Worm (Caenorhabditis elegans) whole organism, L4 larva: ENCODE results near the gene C23G10.7.
A peak's percentile ranks its signal among the peaks of the same experiment; 100 is the strongest.

Experiments used
- D1046.2 ChIP-seq: fragments of 200-800 bp; sonication (Bioruptor generic); IDR thresholded peaks from 2 replicates; pipeline ENCODE4 v1.3.6; 2022; ENCODE audit warnings: missing genetic modification characterization, missing compliant biosample characterization
- F10B5.3 ChIP-seq: sonication (generic microtip); optimal IDR thresholded peaks from 2 replicates; lab custom pipeline; 2016; ENCODE audit warnings: mild to moderate bottlenecking, missing genetic modification characterization, missing compliant biosample characterization
- F49E8.2 ChIP-seq: sonication (generic microtip); optimal IDR thresholded peaks from 2 replicates; lab custom pipeline; 2016; ENCODE audit warnings: missing compliant biosample characterization, mild to moderate bottlenecking, missing genetic modification characterization, borderline replicate concordance
- T20F7.1 ChIP-seq: fragments of 200-800 bp; sonication (Bioruptor generic); optimal IDR thresholded peaks from 2 replicates; lab custom pipeline; 2018; ENCODE audit warnings: mild to moderate bottlenecking, missing genetic modification characterization, missing compliant biosample characterization
- T26A8.4 ChIP-seq: fragments of 200-800 bp; sonication (Bioruptor generic); IDR thresholded peaks from 2 replicates; pipeline ENCODE4 v1.3.6; 2022; ENCODE audit warnings: missing genetic modification characterization, missing compliant biosample characterization
- Y105C5A.15 ChIP-seq: fragments of 200-800 bp; sonication (Bioruptor generic); IDR thresholded peaks from 2 replicates; pipeline ENCODE4 v1.3.6; 2022; ENCODE audit warnings: missing genetic modification characterization, missing compliant biosample characterization
- Y5F2A.4 ChIP-seq: fragments of 200-800 bp; sonication (Bioruptor generic); optimal IDR thresholded peaks from 2 replicates; lab custom pipeline; 2018; ENCODE audit warnings: mild to moderate bottlenecking, missing genetic modification characterization, missing compliant biosample characterization
- Y75B8A.6 ChIP-seq: fragments of 200-800 bp; sonication (Bioruptor generic); IDR thresholded peaks from 2 replicates; pipeline ENCODE4 v1.3.6; 2022; ENCODE audit warnings: missing genetic modification reagents, missing genetic modification characterization, missing compliant biosample characterization
- ZK337.2 ChIP-seq: fragments of 200-800 bp; sonication (Bioruptor generic); IDR thresholded peaks from 2 replicates; pipeline ENCODE4 v1.3.6; 2022; ENCODE audit warnings: missing genetic modification reagents, missing genetic modification characterization, missing compliant biosample characterization
- ZK546.5 ChIP-seq, 2 experiments: sonication (generic microtip); optimal IDR thresholded peaks; 2 replicates each; lab custom pipeline; 2017; ENCODE audit warnings: missing biosample characterization in 2 of 2, missing genetic modification characterization in 2 of 2
- aly-2 ChIP-seq: sonication (generic microtip); optimal IDR thresholded peaks from 2 replicates; lab custom pipeline; 2018; ENCODE audit warnings: missing biosample characterization, missing genetic modification characterization
- attf-4 ChIP-seq: sonication (generic microtip); optimal IDR thresholded peaks from 3 replicates; lab custom pipeline; 2017; ENCODE audit warnings: missing biosample characterization, missing genetic modification characterization
- ceh-20 ChIP-seq: fragments of 200-800 bp; sonication (Bioruptor generic); IDR thresholded peaks from 2 replicates; pipeline ENCODE4 v1.3.6; 2022; ENCODE audit warnings: missing genetic modification reagents, missing genetic modification characterization, missing compliant biosample characterization
- ceh-44 ChIP-seq: fragments of 200-800 bp; sonication (Bioruptor generic); IDR thresholded peaks from 2 replicates; pipeline ENCODE4 v1.3.6; 2022; ENCODE audit warnings: missing genetic modification reagents, missing genetic modification characterization, missing compliant biosample characterization
- ceh-62 ChIP-seq: sonication (generic microtip); optimal IDR thresholded peaks from 2 replicates; lab custom pipeline; 2017; ENCODE audit warnings: missing biosample characterization, missing genetic modification characterization
- ceh-82 ChIP-seq: sonication (generic microtip); optimal IDR thresholded peaks from 2 replicates; lab custom pipeline; 2017; ENCODE audit warnings: missing biosample characterization, missing genetic modification characterization
- ces-1 ChIP-seq: fragments of 150-350 bp; sonication (generic microtip); optimal IDR thresholded peaks from 4 replicates; lab custom pipeline; 2014; ENCODE audit warnings: missing biosample characterization, missing genetic modification reagents, missing genetic modification characterization
- daf-16 ChIP-seq, 3 experiments: sonication (generic microtip); optimal IDR thresholded peaks; 2 replicates each; lab custom pipeline; 2016 to 2017; ENCODE audit warnings: missing genetic modification characterization in 3 of 3, missing genetic modification reagents in 3 of 3, mild to moderate bottlenecking in 2 of 3, missing compliant biosample characterization in 2 of 3, missing biosample characterization in 1 of 3, moderate library complexity in 1 of 3
- dmd-6 ChIP-seq: fragments of 200-800 bp; sonication (Bioruptor generic); IDR thresholded peaks from 2 replicates; pipeline ENCODE4 v1.3.6; 2022; ENCODE audit warnings: missing genetic modification reagents, missing genetic modification characterization, missing compliant biosample characterization
- dmd-8 ChIP-seq: fragments of 200-800 bp; sonication (Bioruptor generic); IDR thresholded peaks from 2 replicates; pipeline ENCODE4 v1.3.6; 2022; ENCODE audit warnings: missing genetic modification characterization, missing compliant biosample characterization
- dmd-9 ChIP-seq: fragments of 200-800 bp; sonication (Bioruptor generic); IDR thresholded peaks from 2 replicates; pipeline ENCODE4 v1.3.6; 2022; ENCODE audit warnings: missing genetic modification reagents, missing genetic modification characterization, missing compliant biosample characterization
- dpl-1 ChIP-seq: fragments of 150-350 bp; optimal IDR thresholded peaks from 2 replicates; lab custom pipeline; 2014; ENCODE audit warnings: missing biosample characterization, missing genetic modification reagents, missing genetic modification characterization
- duxl-1 ChIP-seq: sonication (generic microtip); optimal IDR thresholded peaks from 2 replicates; lab custom pipeline; 2016; ENCODE audit warnings: mild to moderate bottlenecking, missing genetic modification characterization, moderate library complexity, missing compliant biosample characterization; ENCODE audit not compliant: poor library complexity
- egl-27 ChIP-seq: sonication (generic microtip); optimal IDR thresholded peaks from 3 replicates; lab custom pipeline; 2017; ENCODE audit warnings: missing biosample characterization, missing genetic modification reagents, missing genetic modification characterization
- egl-43 ChIP-seq: fragments of 200-800 bp; sonication (Bioruptor generic); IDR thresholded peaks from 2 replicates; pipeline ENCODE4 v1.3.6; 2022; ENCODE audit warnings: missing genetic modification reagents, missing genetic modification characterization, missing compliant biosample characterization
- fkh-10 ChIP-seq: fragments of 150-350 bp; optimal IDR thresholded peaks from 2 replicates; lab custom pipeline; 2014; ENCODE audit warnings: missing biosample characterization, missing genetic modification reagents, missing genetic modification characterization
- gei-8 ChIP-seq: fragments of 200-800 bp; sonication (Bioruptor generic); optimal IDR thresholded peaks from 2 replicates; lab custom pipeline; 2018; ENCODE audit warnings: mild to moderate bottlenecking, missing genetic modification characterization, missing compliant biosample characterization
- hlh-11 ChIP-seq: fragments of 200-800 bp; sonication (Bioruptor generic); optimal IDR thresholded peaks from 2 replicates; lab custom pipeline; 2018; ENCODE audit warnings: mild to moderate bottlenecking, missing genetic modification characterization, missing compliant biosample characterization
- hmg-1.1 ChIP-seq: fragments of 200-800 bp; sonication (Bioruptor generic); IDR thresholded peaks from 2 replicates; pipeline ENCODE4 v1.3.6; 2022; ENCODE audit warnings: missing genetic modification reagents, missing genetic modification characterization, missing compliant biosample characterization
- lim-7 ChIP-seq: fragments of 200-800 bp; sonication (Bioruptor generic); IDR thresholded peaks from 2 replicates; pipeline ENCODE4 v1.3.6; 2022; ENCODE audit warnings: missing genetic modification characterization, missing compliant biosample characterization
- lin-1 ChIP-seq: fragments of 200-800 bp; sonication (Bioruptor generic); IDR thresholded peaks from 2 replicates; pipeline ENCODE4 v1.3.6; 2022; ENCODE audit warnings: missing genetic modification reagents, missing genetic modification characterization, missing compliant biosample characterization
- lin-38 ChIP-seq: fragments of 200-800 bp; sonication (Bioruptor generic); IDR thresholded peaks from 2 replicates; pipeline ENCODE4 v1.3.6; 2022; ENCODE audit warnings: missing genetic modification reagents, missing genetic modification characterization, missing compliant biosample characterization
- lir-3 ChIP-seq: sonication (generic microtip); optimal IDR thresholded peaks from 2 replicates; lab custom pipeline; 2016; ENCODE audit warnings: mild to moderate bottlenecking, missing genetic modification characterization, missing compliant biosample characterization
- madf-5 ChIP-seq, 2 experiments: fragments of 200-800 bp; sonication (Bioruptor generic); IDR thresholded peaks; 2 replicates each; pipeline ENCODE4 v1.3.6; 2022; ENCODE audit warnings: missing compliant biosample characterization in 2 of 2, missing genetic modification characterization in 2 of 2
- mdl-1 ChIP-seq, 2 experiments: fragments of 150-350 bp in 1 of 2; sonication (generic microtip) in 1 of 2; optimal IDR thresholded peaks; 2 replicates each; lab custom pipeline; 2014 to 2017; ENCODE audit warnings: missing biosample characterization in 2 of 2, missing genetic modification characterization in 2 of 2
- mxl-3 ChIP-seq: fragments of 200-800 bp; sonication (Bioruptor generic); optimal IDR thresholded peaks from 2 replicates; lab custom pipeline; 2018; ENCODE audit warnings: mild to moderate bottlenecking, missing genetic modification characterization, missing compliant biosample characterization
- nhr-102 ChIP-seq: sonication (generic microtip); optimal IDR thresholded peaks from 2 replicates; lab custom pipeline; 2016; ENCODE audit warnings: mild to moderate bottlenecking, missing genetic modification characterization, moderate library complexity, missing compliant biosample characterization
- nhr-28 ChIP-seq: fragments of 150-350 bp; optimal IDR thresholded peaks from 2 replicates; lab custom pipeline; 2014; ENCODE audit warnings: missing biosample characterization, missing genetic modification characterization
- nhr-48 ChIP-seq: sonication (generic microtip); optimal IDR thresholded peaks from 2 replicates; lab custom pipeline; 2016; ENCODE audit warnings: mild to moderate bottlenecking, missing genetic modification characterization, missing compliant biosample characterization
- php-3 ChIP-seq: fragments of 200-800 bp; sonication (Bioruptor generic); IDR thresholded peaks from 2 replicates; pipeline ENCODE4 v1.3.6; 2022; ENCODE audit warnings: missing genetic modification reagents, missing genetic modification characterization, missing compliant biosample characterization
- pqm-1 ChIP-seq: sonication (generic microtip); optimal IDR thresholded peaks from 2 replicates; lab custom pipeline; 2017; ENCODE audit warnings: missing biosample characterization, missing genetic modification characterization
- set-16 ChIP-seq: fragments of 200-800 bp; sonication (Bioruptor generic); IDR thresholded peaks from 2 replicates; pipeline ENCODE4 v1.3.6; 2022; ENCODE audit warnings: missing genetic modification reagents, missing genetic modification characterization, missing compliant biosample characterization
- skn-1 ChIP-seq: fragments of 150-350 bp; optimal IDR thresholded peaks from 2 replicates; lab custom pipeline; 2014; ENCODE audit warnings: missing biosample characterization, missing genetic modification characterization
- snpc-1.2 ChIP-seq: fragments of 200-800 bp; sonication (Bioruptor generic); IDR thresholded peaks from 2 replicates; pipeline ENCODE4 v1.3.6; 2022; ENCODE audit warnings: missing genetic modification reagents, missing genetic modification characterization, missing compliant biosample characterization
- snpc-4 ChIP-seq: fragments of 150-350 bp; optimal IDR thresholded peaks from 2 replicates; lab custom pipeline; 2014; ENCODE audit warnings: missing biosample characterization, missing genetic modification characterization
- spr-1 ChIP-seq: sonication (generic microtip); optimal IDR thresholded peaks from 2 replicates; lab custom pipeline; 2016; ENCODE audit warnings: mild to moderate bottlenecking, missing genetic modification characterization, missing compliant biosample characterization
- unc-130 ChIP-seq: sonication (generic microtip); optimal IDR thresholded peaks from 2 replicates; lab custom pipeline; 2016; ENCODE audit warnings: missing genetic modification reagents, missing genetic modification characterization, missing compliant biosample characterization
- zfp-3 ChIP-seq: fragments of 200-800 bp; sonication (Bioruptor generic); conservative IDR thresholded peaks from 2 replicates; pipeline ENCODE4 v1.3.6; 2022; ENCODE audit warnings: missing genetic modification reagents, missing genetic modification characterization, missing compliant biosample characterization
- zip-2 ChIP-seq: fragments of 150-350 bp; optimal IDR thresholded peaks from 2 replicates; lab custom pipeline; 2014; ENCODE audit warnings: missing biosample characterization, missing genetic modification characterization
- ztf-11 ChIP-seq: fragments of 150-350 bp; optimal IDR thresholded peaks from 2 replicates; lab custom pipeline; 2014; ENCODE audit warnings: missing biosample characterization, missing genetic modification characterization

Gene C23G10.7

DNA sequence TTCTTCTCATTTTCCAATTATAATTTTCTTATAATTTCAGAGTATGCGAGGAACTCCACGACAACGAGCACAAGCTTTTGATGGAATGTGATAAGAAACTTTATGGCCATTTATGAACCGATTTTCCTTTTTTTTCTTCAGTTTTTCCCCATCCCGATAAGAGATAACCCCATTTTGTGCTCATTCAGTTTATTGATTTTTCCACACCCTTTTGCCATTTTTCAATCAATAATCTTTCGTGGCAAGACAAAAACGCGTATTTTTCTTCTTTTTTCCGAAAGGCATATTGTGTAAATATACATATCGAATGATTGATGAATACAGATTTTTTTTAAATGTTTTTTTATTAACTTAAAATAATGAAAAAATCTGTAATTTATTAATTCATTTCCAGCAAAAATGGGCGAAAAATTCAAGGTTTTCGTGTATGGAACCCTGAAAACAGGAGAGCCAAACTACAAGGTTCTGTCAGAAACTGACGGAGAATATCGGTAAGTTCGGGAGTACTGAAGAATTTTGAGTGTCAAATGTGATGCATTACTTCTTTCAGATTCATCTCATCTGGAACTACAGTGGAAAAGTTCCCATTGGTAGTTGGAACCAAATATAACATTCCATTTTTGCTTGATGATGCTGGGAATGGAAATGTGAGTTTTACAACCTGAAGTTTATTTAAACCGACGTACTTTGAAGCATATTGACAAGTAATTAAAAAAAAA lies 33.8 kb downstream of the C23G10.7 start, which contains the start of gene F42A10.9 (continued):
- TF ChIP-seq nhr-48 (tag; lab: Kevin White, UChicago) (no peak), lin-38 (GFP tag; lab: Robert Waterston, UW) (0 out of 2 replicates have a peak, but pooled peaks have one; percentile 38), duxl-1 (peak; percentile 41), D1046.2 (GFP tag; lab: Robert Waterston, UW) (peak; percentile 23; the same call in 1 of the 2 replicates), lin-1 (GFP tag; lab: Robert Waterston, UW) (no peak), dmd-9 (GFP tag; lab: Robert Waterston, UW) (no peak), F10B5.3 (tag; lab: Kevin White, UChicago) (no peak), lir-3 (tag; lab: Kevin White, UChicago) (no peak), zfp-3 (GFP tag; lab: Robert Waterston, UW) (peak; percentile 51; the same call in 1 of the 2 replicates), skn-1 (tag; lab: Kevin White, UChicago) (no peak), Y75B8A.6 (GFP tag; lab: Robert Waterston, UW) (0 out of 2 replicates have a peak, but pooled peaks have one; percentile 17), ceh-20 (GFP tag; lab: Robert Waterston, UW) (no peak), mxl-3 (GFP tag; lab: Kevin White, UChicago) (peak; percentile 20), php-3 (GFP tag; lab: Robert Waterston, UW) (peak; percentile 47; the same call in 1 of the 2 replicates), spr-1 (no peak), pqm-1 (tag; lab: Kevin White, UChicago) (no peak), madf-5 (GFP tag; IDR thresholded peaks at IDR 0.05; lab: Robert Waterston, UW) (no peak), egl-27 (tag; lab: Kevin White, UChicago) (no peak), fkh-10 (GFP tag; lab: Kevin White, UChicago) (no peak), nhr-102 (no peak), gei-8 (GFP tag; lab: Kevin White, UChicago) (no peak), ceh-44 (GFP tag; lab: Robert Waterston, UW) (no peak), nhr-28 (tag; lab: Kevin White, UChicago) (peak; percentile 5), Y5F2A.4 (GFP tag; lab: Kevin White, UChicago) (no peak), dmd-6 (GFP tag; lab: Robert Waterston, UW) (no peak), Y105C5A.15 (no peak), set-16 (no peak), ztf-11 (no peak), T26A8.4 (GFP tag; lab: Robert Waterston, UW) (no peak), attf-4 (no peak), aly-2 (tag; lab: Kevin White, UChicago) (no peak), ZK337.2 (GFP tag; lab: Robert Waterston, UW) (no peak), zip-2 (tag; lab: Kevin White, UChicago) (no peak), hmg-1.1 (GFP tag; lab: Robert Waterston, UW) (no peak), hlh-11 (tag; lab: Kevin White, UChicago) (no peak), mdl-1 (tag; optimal IDR thresholded peaks at IDR 0.05; lab: Kevin White, UChicago) (no peak), unc-130 (GFP tag; lab: Kevin White, UChicago) (no peak), snpc-1.2 (GFP tag; lab: Robert Waterston, UW) (no peak), dpl-1 (GFP tag; lab: Kevin White, UChicago) (no peak), egl-43 (GFP tag; lab: Robert Waterston, UW) (no peak), ceh-82 (tag; lab: Kevin White, UChicago) (no peak), T20F7.1 (GFP tag; lab: Kevin White, UChicago) (no peak), F49E8.2 (tag; lab: Kevin White, UChicago) (no peak), ces-1 (no peak), lim-7 (GFP tag; lab: Robert Waterston, UW) (no peak), daf-16 (GFP tag; optimal IDR thresholded peaks at IDR 0.05; lab: Kevin White, UChicago) (peak; percentile 5 to 46), daf-16 (tag; optimal IDR thresholded peaks at IDR 0.05; lab: Kevin White, UChicago) (peak; percentile 42), ceh-62 (tag; lab: Kevin White, UChicago) (no peak), dmd-8 (GFP tag; lab: Robert Waterston, UW) (no peak), ZK546.5 (tag; optimal IDR thresholded peaks at IDR 0.05; lab: Kevin White, UChicago) (no peak), snpc-4 (tag; lab: Kevin White, UChicago) (no peak)
